Worm (Caenorhabditis elegans): ENCODE data around the gene H04D03.2.

The H04D03.2 gene

DNA sequence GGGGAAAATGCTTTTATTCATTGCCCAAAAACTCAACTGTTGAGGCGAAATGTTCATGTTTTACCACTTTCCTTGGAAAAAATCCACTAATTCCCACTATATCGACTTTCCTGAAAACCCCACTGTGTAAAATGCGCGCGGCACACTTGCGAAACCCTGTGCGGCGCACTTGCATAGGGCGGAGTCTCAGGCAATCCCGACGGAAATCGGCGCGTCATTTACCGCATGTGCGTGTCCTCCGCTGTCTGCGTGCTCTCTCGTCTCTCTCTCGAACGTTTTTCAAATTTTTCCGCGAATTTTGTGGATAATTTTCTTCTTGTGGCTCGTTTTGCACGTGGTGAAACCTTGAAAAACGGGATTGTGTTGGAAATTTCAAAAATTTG lies 18.9 kb upstream of the H04D03.2 start, which contains the start of gene atx-2 (continued):
- TF ChIP-seq ztf-25 (GFP tag; IDR thresholded peaks at IDR 0.05) (peak; percentile 96), hmg-1.2 (GFP tag; IDR thresholded peaks at IDR 0.05) (peak; percentile 83), madf-3 (GFP tag; IDR thresholded peaks at IDR 0.05) (peak; percentile 92), egrh-3 (GFP tag; IDR thresholded peaks at IDR 0.05) (peak; percentile 79), K12H6.12 (tag; optimal IDR thresholded peaks at IDR 0.05) (peak; percentile 84), egl-44 (GFP tag; IDR thresholded peaks at IDR 0.05) (peak; percentile 92), athp-1 (tag; optimal IDR thresholded peaks at IDR 0.05) (peak; percentile 96), cebp-1 (GFP tag; IDR thresholded peaks at IDR 0.05) (peak; percentile 82), cebp-1 (tag; optimal IDR thresholded peaks at IDR 0.05) (peak; percentile 95), atf-7 (tag; optimal IDR thresholded peaks at IDR 0.05) (peak; percentile 83), B0035.1 (tag; optimal IDR thresholded peaks at IDR 0.05) (peak; percentile 67), hmg-20 (GFP tag; IDR thresholded peaks at IDR 0.05) (peak; percentile 83), tlf-1 (GFP tag; optimal IDR thresholded peaks at IDR 0.05) (peak; percentile 82), F37B4.10 (GFP tag; IDR thresholded peaks at IDR 0.05) (0 out of 2 replicates have a peak, but pooled peaks have one; percentile 87), D2030.7 (GFP tag; IDR thresholded peaks at IDR 0.05) (peak; percentile 87), snpc-1.1 (tag; optimal IDR thresholded peaks at IDR 0.05; ENCODE audit: insufficient read depth) (peak; percentile 71), ztf-26 (tag; optimal IDR thresholded peaks at IDR 0.05) (peak; percentile 61), mes-4 (tag; optimal IDR thresholded peaks at IDR 0.05) (no peak), hlh-26 (GFP tag; conservative IDR thresholded peaks at IDR 0.05) (no peak), nhr-120 (GFP tag; IDR thresholded peaks at IDR 0.05) (no peak), nfya-2 (GFP tag; IDR thresholded peaks at IDR 0.05) (no peak), attf-3 (GFP tag; conservative IDR thresholded peaks at IDR 0.05) (peak; percentile 70), tbp1 (GFP tag; optimal IDR thresholded peaks at IDR 0.05) (peak; percentile 72), dpff-1 (tag; optimal IDR thresholded peaks at IDR 0.05) (no peak), C17E4.6 (GFP tag; IDR thresholded peaks at IDR 0.05) (peak; percentile 84), lin-35 (GFP tag; optimal IDR thresholded peaks at IDR 0.05) (peak in 2 of 3 experiments; percentile 70 to 80), dox-1 (GFP tag; IDR thresholded peaks at IDR 0.05) (peak; percentile 97), C06A6.2 (GFP tag; conservative IDR thresholded peaks at IDR 0.05) (peak; percentile 94), K11D2.4 (GFP tag; IDR thresholded peaks at IDR 0.05) (peak; percentile 91), efl-1 (GFP tag; optimal IDR thresholded peaks at IDR 0.05) (peak; percentile 77), tbx-9 (tag; optimal IDR thresholded peaks at IDR 0.05; ENCODE audit: borderline replicate concordance) (no peak), gei-17 (GFP tag; optimal IDR thresholded peaks at IDR 0.05) (peak; percentile 49), ztf-22 (GFP tag; optimal IDR thresholded peaks at IDR 0.05) (peak; percentile 42), ekl-4 (GFP tag; IDR thresholded peaks at IDR 0.05) (peak; percentile 84), attf-6 (GFP tag; IDR thresholded peaks at IDR 0.05) (peak; percentile 79), Y79H2A.3 (GFP tag; conservative IDR thresholded peaks at IDR 0.05) (peak; percentile 93), T26A5.8 (tag; optimal IDR thresholded peaks at IDR 0.05) (peak; percentile 64), lsy-27 (tag; optimal IDR thresholded peaks at IDR 0.05; ENCODE audit: borderline replicate concordance, insufficient read depth) (no peak), T07F8.4 (tag; optimal IDR thresholded peaks at IDR 0.05) (peak; percentile 1), pbrm-1 (GFP tag; IDR thresholded peaks at IDR 0.05) (peak; percentile 95), nhr-80 (tag; optimal IDR thresholded peaks at IDR 0.05) (peak; percentile 67), snpc-3.4 (tag; optimal IDR thresholded peaks at IDR 0.05) (peak; percentile 76), madf-8 (GFP tag; conservative IDR thresholded peaks at IDR 0.05) (peak; percentile 61), F10E7.11 (tag; optimal IDR thresholded peaks at IDR 0.05) (peak; percentile 66), let-526 (GFP tag; IDR thresholded peaks at IDR 0.05) (peak; percentile 67; the same call in 1 of the 2 replicates), nhr-27 (tag; optimal IDR thresholded peaks at IDR 0.05) (no peak), attf-5 (GFP tag; optimal IDR thresholded peaks at IDR 0.05) (peak; percentile 99), ets-4 (GFP tag; optimal IDR thresholded peaks at IDR 0.05) (peak; percentile 88), chd-7 (tag; optimal IDR thresholded peaks at IDR 0.05) (peak; percentile 92)
